Fruit fly (Drosophila melanogaster): ENCODE results near the gene CG14693.

CG14693 gene

dm6 chr3R:10852232-10852774, 37.5 kb upstream of the CG14693 start, which contains the start of gene CG4565 (continued):
- peak in 1 of 2 experiments; percentile 19 for TF ChIP-seq insv (GFP tag; optimal IDR thresholded peaks at IDR 0.05)
- TF ChIP-seq CG1233 (GFP tag; optimal IDR thresholded peaks at IDR 0.05) = no peak
- peak; percentile 13 for TF ChIP-seq pros (GFP tag; optimal IDR thresholded peaks at IDR 0.05)
- no peak for TF ChIP-seq Elba2 (GFP tag; optimal IDR thresholded peaks at IDR 0.05)
- no peak for TF ChIP-seq Ets65A (GFP tag)
- TF ChIP-seq nmo (GFP tag; optimal IDR thresholded peaks at IDR 0.05) = peak; percentile 0
- TF ChIP-seq Oli (tag; optimal IDR thresholded peaks at IDR 0.05) = no peak
- no peak for TF ChIP-seq CG12104 (GFP tag; optimal IDR thresholded peaks at IDR 0.05)
- TF ChIP-seq zfh1 (GFP tag; IDR thresholded peaks at IDR 0.05) = no peak
- TF ChIP-seq CG31224 (GFP tag; IDR thresholded peaks at IDR 0.05) = peak; percentile 99
- TF ChIP-seq CG7839 (tag; optimal IDR thresholded peaks at IDR 0.05) = no peak
- no peak for TF ChIP-seq gem (tag; optimal IDR thresholded peaks at IDR 0.05)
- no peak for TF ChIP-seq CG12219 (GFP tag; optimal IDR thresholded peaks at IDR 0.05)
- no peak for TF ChIP-seq Dip2 (GFP tag; IDR thresholded peaks at IDR 0.05)
- TF ChIP-seq Vsx1 (GFP tag; optimal IDR thresholded peaks at IDR 0.05) = no peak
- no peak for TF ChIP-seq ems (GFP tag; optimal IDR thresholded peaks at IDR 0.05)
- no peak for TF ChIP-seq CG17568 (GFP tag; optimal IDR thresholded peaks at IDR 0.05)
- no peak for TF ChIP-seq Lim3 (GFP tag; IDR thresholded peaks at IDR 0.05)
- TF ChIP-seq CG2202 (tag; optimal IDR thresholded peaks at IDR 0.05) = no peak
- TF ChIP-seq Sox102F (GFP tag; optimal IDR thresholded peaks at IDR 0.05) = no peak
- peak; percentile 54 for TF ChIP-seq Sry-δ (GFP tag; optimal IDR thresholded peaks at IDR 0.05)
- TF ChIP-seq CG10654 (GFP tag; optimal IDR thresholded peaks at IDR 0.05) = no peak
- TF ChIP-seq CG18476 (GFP tag; optimal IDR thresholded peaks at IDR 0.05) = no peak
- no peak for TF ChIP-seq scrt (GFP tag; optimal IDR thresholded peaks at IDR 0.05)
- TF ChIP-seq sim (GFP tag; IDR thresholded peaks at IDR 0.05) = no peak
- no peak for TF ChIP-seq CG4730 (GFP tag; IDR thresholded peaks at IDR 0.05)
- TF ChIP-seq bbx (GFP tag; IDR thresholded peaks at IDR 0.05; ENCODE audit: partially characterized antibody) = peak; percentile 53
- TF ChIP-seq CG17912 (GFP tag; optimal IDR thresholded peaks at IDR 0.05) = no peak
- TF ChIP-seq ab (GFP tag; optimal IDR thresholded peaks at IDR 0.05) = no peak
- TF ChIP-seq CG2199 (GFP tag; IDR thresholded peaks at IDR 0.05) = no peak
- TF ChIP-seq pb (GFP tag; optimal IDR thresholded peaks at IDR 0.05) = no peak
- no peak for TF ChIP-seq CG12744 (GFP tag; optimal IDR thresholded peaks at IDR 0.05)
- no peak for TF ChIP-seq CG31388 (GFP tag; optimal IDR thresholded peaks at IDR 0.05)
- TF ChIP-seq Antp (GFP tag; optimal IDR thresholded peaks at IDR 0.05) = no peak
- no peak for TF ChIP-seq CG4360 (GFP tag; IDR thresholded peaks at IDR 0.05)
- TF ChIP-seq CG1792 (GFP tag; optimal IDR thresholded peaks at IDR 0.05) = no peak
- no peak for TF ChIP-seq CG15696 (tag; optimal IDR thresholded peaks at IDR 0.05)
- TF ChIP-seq kay (GFP tag; optimal IDR thresholded peaks at IDR 0.05) = no peak
- TF ChIP-seq Gug (GFP tag; IDR thresholded peaks at IDR 0.05) = no peak
- no peak for TF ChIP-seq dmrt99B (tag; optimal IDR thresholded peaks at IDR 0.05)
- no peak for TF ChIP-seq ranshi (GFP tag; IDR thresholded peaks at IDR 0.05)
- no peak for TF ChIP-seq Doc2 (GFP tag; IDR thresholded peaks at IDR 0.05)
- TF ChIP-seq CG4404 (GFP tag; IDR thresholded peaks at IDR 0.05) = no peak
- peak; percentile 54 for TF ChIP-seq ftz-f1 (GFP tag; optimal IDR thresholded peaks at IDR 0.05)
- TF ChIP-seq mirr (GFP tag; optimal IDR thresholded peaks at IDR 0.05) = peak; percentile 26
- no peak for TF ChIP-seq CG3726 (GFP tag; IDR thresholded peaks at IDR 0.05)
- TF ChIP-seq da (GFP tag; optimal IDR thresholded peaks at IDR 0.05) = no peak
- peak; percentile 68 for TF ChIP-seq gfzf (GFP tag; optimal IDR thresholded peaks at IDR 0.05)
- no peak for TF ChIP-seq ATbp (GFP tag; optimal IDR thresholded peaks at IDR 0.05)
- no peak for TF ChIP-seq lola (GFP tag; optimal IDR thresholded peaks at IDR 0.05)
- TF ChIP-seq CG17802 (tag; optimal IDR thresholded peaks at IDR 0.05) = no peak
- no peak for TF ChIP-seq Atf-2 (GFP tag; optimal IDR thresholded peaks at IDR 0.05)
